Worm (Caenorhabditis elegans): Measurements from ENCODE around the gene W03C9.6.

Gene W03C9.6

ce11 chrII:11998903-11999302 is 44.6 kb downstream of the W03C9.6 start, which contains the start of gene Y17G7B.23:
Y17G7B.23 (plus strand) TSS chrII:11999203.
- TF ChIP-seq mls-2 (tag; optimal IDR thresholded peaks at IDR 0.05) = no peak
- no peak for TF ChIP-seq nhr-12 (tag; optimal IDR thresholded peaks at IDR 0.05)
- no peak for TF ChIP-seq hlh-1 (tag; optimal IDR thresholded peaks at IDR 0.05)
- TF ChIP-seq ham-2 (GFP tag; optimal IDR thresholded peaks at IDR 0.05) = no peak
- TF ChIP-seq zip-8 (tag; optimal IDR thresholded peaks at IDR 0.05) = no peak
- TF ChIP-seq unc-39 (tag; optimal IDR thresholded peaks at IDR 0.05) = no peak
- TF ChIP-seq mep-1 (tag; optimal IDR thresholded peaks at IDR 0.05) = no peak
- no peak for TF ChIP-seq lin-32 (GFP tag; optimal IDR thresholded peaks at IDR 0.05)
- no peak for TF ChIP-seq lsy-2 (tag; optimal IDR thresholded peaks at IDR 0.05)
- TF ChIP-seq nhr-2 (tag; optimal IDR thresholded peaks at IDR 0.05) = no peak
- no peak for TF ChIP-seq unc-120 (tag; optimal IDR thresholded peaks at IDR 0.05; ENCODE audit: poor library complexity, severe bottlenecking)
- TF ChIP-seq blmp-1 (tag; optimal IDR thresholded peaks at IDR 0.05) = no peak
- TF ChIP-seq ceh-83 (GFP tag; optimal IDR thresholded peaks at IDR 0.05) = no peak
- TF ChIP-seq cnd-1 (tag; optimal IDR thresholded peaks at IDR 0.05) = no peak
- no peak for TF ChIP-seq ces-1 (GFP tag; optimal IDR thresholded peaks at IDR 0.05)
- TF ChIP-seq ztf-11 (tag; optimal IDR thresholded peaks at IDR 0.05) = no peak
- no peak for TF ChIP-seq elt-3 (tag; optimal IDR thresholded peaks at IDR 0.05)
- TF ChIP-seq tbx-8 (GFP tag; optimal IDR thresholded peaks at IDR 0.05) = no peak
- no peak for TF ChIP-seq flh-1 (GFP tag; optimal IDR thresholded peaks at IDR 0.05)

- no peak for TF ChIP-seq elt-3 (tag; optimal IDR thresholded peaks at IDR 0.05)
- no peak for TF ChIP-seq ceh-83 (GFP tag; optimal IDR thresholded peaks at IDR 0.05)
- no peak for TF ChIP-seq sptf-1 (tag; optimal IDR thresholded peaks at IDR 0.05)
- TF ChIP-seq sem-2 (GFP tag; optimal IDR thresholded peaks at IDR 0.05) = no peak
- no peak for TF ChIP-seq tbx-8 (GFP tag; optimal IDR thresholded peaks at IDR 0.05)
- TF ChIP-seq elt-1 (tag; optimal IDR thresholded peaks at IDR 0.05; ENCODE audit: borderline replicate concordance, insufficient read depth) = no peak
- no peak for TF ChIP-seq nhr-237 (tag; optimal IDR thresholded peaks at IDR 0.05)
- TF ChIP-seq cnd-1 (tag; optimal IDR thresholded peaks at IDR 0.05) = no peak
- TF ChIP-seq unc-39 (tag; optimal IDR thresholded peaks at IDR 0.05) = no peak
- TF ChIP-seq zip-8 (tag; optimal IDR thresholded peaks at IDR 0.05) = no peak
- no peak for TF ChIP-seq unc-62 (GFP tag; optimal IDR thresholded peaks at IDR 0.05)
Measured at ce11 chrII:12005981-12006380, 51.7 kb downstream of the W03C9.6 start.

- TF ChIP-seq mep-1 (tag; optimal IDR thresholded peaks at IDR 0.05) (no peak), zip-8 (tag; optimal IDR thresholded peaks at IDR 0.05) (peak; percentile 69), nhr-237 (tag; optimal IDR thresholded peaks at IDR 0.05) (peak; percentile 1), ztf-11 (tag; optimal IDR thresholded peaks at IDR 0.05) (no peak), M03D4.4 (tag; optimal IDR thresholded peaks at IDR 0.05) (no peak), elt-1 (tag; optimal IDR thresholded peaks at IDR 0.05; ENCODE audit: borderline replicate concordance, insufficient read depth) (peak; percentile 17)
Measured at ce11 chrII:12006575-12007098, 52.3 kb downstream of the W03C9.6 start, which contains the start of gene mcm-2. mcm-2 (minus strand) TSS chrII:12006625.

- TF ChIP-seq M03D4.4 (tag; optimal IDR thresholded peaks at IDR 0.05) (no peak), ceh-83 (GFP tag; optimal IDR thresholded peaks at IDR 0.05) (no peak), elt-1 (tag; optimal IDR thresholded peaks at IDR 0.05; ENCODE audit: borderline replicate concordance, insufficient read depth) (no peak), ceh-39 (tag; optimal IDR thresholded peaks at IDR 0.05) (no peak), blmp-1 (tag; optimal IDR thresholded peaks at IDR 0.05) (no peak), elt-3 (tag; optimal IDR thresholded peaks at IDR 0.05) (no peak), sem-2 (GFP tag; optimal IDR thresholded peaks at IDR 0.05) (no peak), zip-8 (tag; optimal IDR thresholded peaks at IDR 0.05) (no peak), ces-1 (GFP tag; optimal IDR thresholded peaks at IDR 0.05) (no peak)
Measured at ce11 chrII:12008772-12009171, 54.5 kb downstream of the W03C9.6 start, which contains the start of gene glb-29. glb-29 (plus strand) TSS chrII:12009072.
